Fruit fly (Drosophila melanogaster): ENCODE results near the gene UGP.

The UGP gene

dm6 chr3L:9364131-9364530 is 5.4 kb upstream of the UGP start, which contains the start of gene mRRF1:
Gene mRRF1, plus strand, starts transcription at chr3L:9364350.
- TF ChIP-seq kay (GFP tag; ENCODE audit: borderline replicate concordance) = peak; percentile 27
- TF ChIP-seq CG7045 (GFP tag; optimal IDR thresholded peaks at IDR 0.05) = no peak
- TF ChIP-seq bab1 (GFP tag; optimal IDR thresholded peaks at IDR 0.05) = peak; percentile 7
- TF ChIP-seq tj (GFP tag; optimal IDR thresholded peaks at IDR 0.05) = peak; percentile 38

dm6 chr3L:9361894-9362293 is 3.2 kb upstream of the UGP start, which contains the start of gene CG34456:
Gene CG34456, plus strand, starts transcription at chr3L:9362108.
- TF ChIP-seq CG1620 (GFP tag; optimal IDR thresholded peaks at IDR 0.05) (no peak), toe (GFP tag; optimal IDR thresholded peaks at IDR 0.05) (no peak), kay (GFP tag; ENCODE audit: borderline replicate concordance) (peak; percentile 94), CG12768 (GFP tag; optimal IDR thresholded peaks at IDR 0.05) (peak; percentile 60), cnc (optimal IDR thresholded peaks at IDR 0.05) (no peak), CG7045 (GFP tag; optimal IDR thresholded peaks at IDR 0.05) (peak; percentile 55), CG11617 (GFP tag; optimal IDR thresholded peaks at IDR 0.05) (peak; percentile 30), CG33017 (tag; optimal IDR thresholded peaks at IDR 0.05) (peak; percentile 79), cic (GFP tag; optimal IDR thresholded peaks at IDR 0.05) (peak; percentile 88), CG7101 (tag; optimal IDR thresholded peaks at IDR 0.05) (peak; percentile 42)

- TF ChIP-seq CG1620 (GFP tag; optimal IDR thresholded peaks at IDR 0.05) (no peak), CG7045 (GFP tag; optimal IDR thresholded peaks at IDR 0.05) (peak; percentile 1), ovo (GFP tag; optimal IDR thresholded peaks at IDR 0.05) (peak; percentile 21), Hr96 (GFP tag; optimal IDR thresholded peaks at IDR 0.05) (no peak), kay (GFP tag; ENCODE audit: borderline replicate concordance) (no peak), CG14711 (tag; optimal IDR thresholded peaks at IDR 0.05) (peak; percentile 23), Mnt (GFP tag; optimal IDR thresholded peaks at IDR 0.05) (peak; percentile 41), CG12768 (GFP tag; optimal IDR thresholded peaks at IDR 0.05) (peak; percentile 18), CG7101 (tag; optimal IDR thresholded peaks at IDR 0.05) (peak; percentile 49), cnc (optimal IDR thresholded peaks at IDR 0.05) (peak in 1 of 2 experiments; percentile 3), pad (GFP tag; optimal IDR thresholded peaks at IDR 0.05) (peak; percentile 50), tj (GFP tag; optimal IDR thresholded peaks at IDR 0.05) (peak; percentile 35), cic (GFP tag; optimal IDR thresholded peaks at IDR 0.05) (peak; percentile 94), toe (GFP tag; optimal IDR thresholded peaks at IDR 0.05) (peak; percentile 46), bab1 (GFP tag; optimal IDR thresholded peaks at IDR 0.05) (peak; percentile 39), CG11617 (GFP tag; optimal IDR thresholded peaks at IDR 0.05) (peak; percentile 51), CG33017 (tag; optimal IDR thresholded peaks at IDR 0.05) (peak; percentile 69), CG5204 (GFP tag; optimal IDR thresholded peaks at IDR 0.05) (no peak)
Measured at dm6 chr3L:9360217-9360692, 1.5 kb upstream of the UGP start, which contains the start of gene Pdxk. Gene Pdxk, plus strand, starts transcription at chr3L:9360316.

- TF ChIP-seq pad (GFP tag; optimal IDR thresholded peaks at IDR 0.05) (peak; percentile 65), CG14711 (tag; optimal IDR thresholded peaks at IDR 0.05) (no peak), cic (GFP tag; optimal IDR thresholded peaks at IDR 0.05) (peak; percentile 99), ovo (GFP tag; optimal IDR thresholded peaks at IDR 0.05) (peak; percentile 92), CG5204 (GFP tag; optimal IDR thresholded peaks at IDR 0.05) (no peak), tj (GFP tag; optimal IDR thresholded peaks at IDR 0.05) (peak; percentile 76), Mnt (GFP tag; optimal IDR thresholded peaks at IDR 0.05) (peak; percentile 76)
Measured at dm6 chr3L:9357830-9358712, 664 bp downstream of the UGP start.

dm6 chr3L:9356138-9356753 is 2.5 kb downstream of the UGP start:
- TF ChIP-seq cic (GFP tag; optimal IDR thresholded peaks at IDR 0.05) = no peak
- TF ChIP-seq pad (GFP tag; optimal IDR thresholded peaks at IDR 0.05) = no peak
- no peak for TF ChIP-seq CG33017 (tag; optimal IDR thresholded peaks at IDR 0.05)
- TF ChIP-seq kay (GFP tag; ENCODE audit: borderline replicate concordance) = no peak

- no peak for TF ChIP-seq CG5204 (GFP tag; optimal IDR thresholded peaks at IDR 0.05)
- TF ChIP-seq Clk (GFP tag; optimal IDR thresholded peaks at IDR 0.05) = no peak
- TF ChIP-seq cic (GFP tag; optimal IDR thresholded peaks at IDR 0.05) = peak; percentile 57
- TF ChIP-seq kay (GFP tag; ENCODE audit: borderline replicate concordance) = peak; percentile 83
- TF ChIP-seq Mnt (GFP tag; optimal IDR thresholded peaks at IDR 0.05) = peak; percentile 3
Measured at dm6 chr3L:9355555-9355954, 3.2 kb downstream of the UGP start.

dm6 chr3L:9353733-9354132 is 5.0 kb downstream of the UGP start, which contains the start of gene CG32040:
Gene CG32040, plus strand, starts transcription at chr3L:9354033.
- TF ChIP-seq Clk (GFP tag; optimal IDR thresholded peaks at IDR 0.05) (no peak), Mnt (GFP tag; optimal IDR thresholded peaks at IDR 0.05) (no peak), CG11617 (GFP tag; optimal IDR thresholded peaks at IDR 0.05) (no peak), CG12768 (GFP tag; optimal IDR thresholded peaks at IDR 0.05) (no peak), tj (GFP tag; optimal IDR thresholded peaks at IDR 0.05) (no peak), pad (GFP tag; optimal IDR thresholded peaks at IDR 0.05) (no peak), kay (GFP tag; ENCODE audit: borderline replicate concordance) (no peak), toe (GFP tag; optimal IDR thresholded peaks at IDR 0.05) (no peak), CG14711 (tag; optimal IDR thresholded peaks at IDR 0.05) (no peak), cic (GFP tag; optimal IDR thresholded peaks at IDR 0.05) (no peak), ovo (GFP tag; optimal IDR thresholded peaks at IDR 0.05) (no peak), bab1 (GFP tag; optimal IDR thresholded peaks at IDR 0.05) (no peak), CG5204 (GFP tag; optimal IDR thresholded peaks at IDR 0.05) (no peak), CG33017 (tag; optimal IDR thresholded peaks at IDR 0.05) (no peak), CG1620 (GFP tag; optimal IDR thresholded peaks at IDR 0.05) (no peak), cnc (optimal IDR thresholded peaks at IDR 0.05) (no peak), Crg-1 (GFP tag; optimal IDR thresholded peaks at IDR 0.05) (no peak)
